Worm (Caenorhabditis elegans) whole organism, L4 larva: ENCODE results near the gene srlf-33.

Experiments used
- ZK546.5 ChIP-seq, 2 experiments: sonication (generic microtip); optimal IDR thresholded peaks; 2 replicates each; lab custom pipeline; 2017; ENCODE audit warnings: missing biosample characterization in 2 of 2, missing genetic modification characterization in 2 of 2
- aly-2 ChIP-seq: sonication (generic microtip); optimal IDR thresholded peaks from 2 replicates; lab custom pipeline; 2018; ENCODE audit warnings: missing biosample characterization, missing genetic modification characterization
- fkh-10 ChIP-seq: fragments of 150-350 bp; optimal IDR thresholded peaks from 2 replicates; lab custom pipeline; 2014; ENCODE audit warnings: missing biosample characterization, missing genetic modification reagents, missing genetic modification characterization
- lin-29 ChIP-seq: fragments of 200-800 bp; sonication (Bioruptor generic); IDR thresholded peaks from 2 replicates; pipeline ENCODE4 v1.3.6; 2022; ENCODE audit warnings: missing genetic modification reagents, missing genetic modification characterization, missing compliant biosample characterization
- nhr-11 ChIP-seq: fragments of 150-350 bp; optimal IDR thresholded peaks from 2 replicates; lab custom pipeline; 2014; ENCODE audit warnings: missing biosample characterization, missing genetic modification characterization
- nhr-28 ChIP-seq: fragments of 150-350 bp; optimal IDR thresholded peaks from 2 replicates; lab custom pipeline; 2014; ENCODE audit warnings: missing biosample characterization, missing genetic modification characterization
- pqm-1 ChIP-seq: sonication (generic microtip); optimal IDR thresholded peaks from 2 replicates; lab custom pipeline; 2017; ENCODE audit warnings: missing biosample characterization, missing genetic modification characterization

DNA sequence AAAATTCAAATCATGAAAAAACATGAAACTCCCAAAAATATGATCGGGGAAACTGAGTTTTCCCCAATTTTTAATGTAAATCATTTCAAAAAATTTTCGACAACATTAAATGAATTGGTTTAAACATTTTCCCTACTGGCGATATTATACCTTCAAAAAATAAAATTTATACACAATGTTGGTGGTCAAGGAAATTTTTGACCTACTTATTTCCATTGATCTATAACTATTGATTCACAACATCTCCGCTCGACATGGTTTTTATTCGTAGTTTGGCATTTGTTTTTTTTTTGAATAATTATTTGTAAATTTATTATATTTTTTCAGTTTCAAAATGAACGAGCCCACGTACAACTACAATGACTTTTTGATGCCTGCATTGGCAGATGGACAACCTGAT, 25.0 kb upstream of the srlf-33 start, which contains the start of gene tbx-36:
- TF ChIP-seq ZK546.5 (tag; optimal IDR thresholded peaks at IDR 0.05; lab: Kevin White, UChicago) (no peak), nhr-28 (tag; lab: Kevin White, UChicago) (no peak), fkh-10 (GFP tag; lab: Kevin White, UChicago) (no peak), pqm-1 (tag; lab: Kevin White, UChicago) (no peak), aly-2 (no peak), lin-29 (GFP tag; lab: Robert Waterston, UW) (no peak), nhr-11 (tag; lab: Kevin White, UChicago) (no peak)
